Worm (Caenorhabditis elegans): ENCODE measurements around the gene T05C1.3.

The T05C1.3 gene

ce11 chrII:4444811-4445210, 44.4 kb downstream of the T05C1.3 start:
- TF ChIP-seq aptf-3 (GFP tag; IDR thresholded peaks at IDR 0.05) (no peak), lin-54 (GFP tag; optimal IDR thresholded peaks at IDR 0.05) (no peak), tbx-9 (tag; optimal IDR thresholded peaks at IDR 0.05; ENCODE audit: borderline replicate concordance) (no peak), ceh-100 (GFP tag; IDR thresholded peaks at IDR 0.05) (no peak), tbp1 (GFP tag; optimal IDR thresholded peaks at IDR 0.05) (no peak), lin-35 (GFP tag; optimal IDR thresholded peaks at IDR 0.05) (no peak), egrh-3 (GFP tag; IDR thresholded peaks at IDR 0.05) (no peak), hmg-20 (GFP tag; IDR thresholded peaks at IDR 0.05) (no peak), him-1 (tag; optimal IDR thresholded peaks at IDR 0.05) (no peak), lin-26 (GFP tag; IDR thresholded peaks at IDR 0.05) (no peak), F39B2.1 (GFP tag; IDR thresholded peaks at IDR 0.05) (no peak), nfya-2 (GFP tag; IDR thresholded peaks at IDR 0.05) (no peak)

- TF ChIP-seq nfyb-1 (GFP tag; IDR thresholded peaks at IDR 0.05) = peak; percentile 67
- no peak for TF ChIP-seq pha-4 (tag; optimal IDR thresholded peaks at IDR 0.05)
Measured at ce11 chrII:4441278-4441677, 47.9 kb downstream of the T05C1.3 start.

DNA sequence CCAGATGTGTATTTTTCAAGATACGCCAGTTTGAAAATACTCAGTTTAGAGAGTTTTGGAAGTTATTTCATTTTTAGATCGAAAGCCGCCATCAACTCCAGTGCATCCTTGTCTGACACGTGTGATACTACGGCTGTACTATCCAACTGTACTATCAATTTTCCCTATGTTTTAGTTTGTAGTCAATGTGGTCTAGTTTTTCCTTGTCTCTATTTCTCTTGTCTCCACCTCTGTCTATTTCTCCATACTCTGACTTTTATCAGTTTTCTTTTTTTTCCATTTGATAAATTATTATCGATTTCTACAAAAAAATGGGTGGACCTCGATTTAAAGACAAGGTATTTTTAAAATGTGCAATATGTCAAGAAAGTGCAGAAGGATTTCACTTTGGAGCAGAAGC, 50.6 kb downstream of the T05C1.3 start, which contains the start of gene nhr-16:
nhr-16 (plus strand) TSS at position 205 of the 400 bp plus-strand sequence.
- no peak for TF ChIP-seq bed-1 (GFP tag; IDR thresholded peaks at IDR 0.05)
- no peak for TF ChIP-seq sdz-38 (tag; optimal IDR thresholded peaks at IDR 0.05)
- no peak for TF ChIP-seq B0019.2 (GFP tag; conservative IDR thresholded peaks at IDR 0.05)
- no peak for TF ChIP-seq pha-4 (tag; optimal IDR thresholded peaks at IDR 0.05)
- no peak for TF ChIP-seq F10E7.11 (tag; optimal IDR thresholded peaks at IDR 0.05)
- no peak for TF ChIP-seq gei-17 (GFP tag; optimal IDR thresholded peaks at IDR 0.05)
- no peak for TF ChIP-seq attf-5 (GFP tag; optimal IDR thresholded peaks at IDR 0.05)
- TF ChIP-seq C17E4.6 (GFP tag; IDR thresholded peaks at IDR 0.05) = no peak
- no peak for TF ChIP-seq bed-2 (GFP tag; IDR thresholded peaks at IDR 0.05)
- no peak for TF ChIP-seq nfya-1 (tag; optimal IDR thresholded peaks at IDR 0.05; ENCODE audit: borderline replicate concordance, insufficient read depth)
- no peak for TF ChIP-seq tbp1 (GFP tag; optimal IDR thresholded peaks at IDR 0.05)
- TF ChIP-seq egrh-3 (GFP tag; IDR thresholded peaks at IDR 0.05) = no peak
- no peak for TF ChIP-seq Y56A3A.18 (GFP tag; IDR thresholded peaks at IDR 0.05)
- no peak for TF ChIP-seq nhr-120 (GFP tag; IDR thresholded peaks at IDR 0.05)
- TF ChIP-seq ztf-22 (GFP tag; optimal IDR thresholded peaks at IDR 0.05) = no peak
- TF ChIP-seq ztf-26 (tag; optimal IDR thresholded peaks at IDR 0.05) = no peak
- no peak for TF ChIP-seq madf-10 (tag; optimal IDR thresholded peaks at IDR 0.05)

Data from whole organism, young adult.